Worm (Caenorhabditis elegans) whole organism, L1 larva: ENCODE results near the gene best-21.

Source experiments
- C04F5.9 ChIP-seq: sonication (generic microtip); optimal IDR thresholded peaks from 2 replicates; lab custom pipeline; 2016; ENCODE audit warnings: missing genetic modification characterization, missing compliant biosample characterization
- C16A3.4 ChIP-seq: fragments of 150-350 bp; optimal IDR thresholded peaks from 2 replicates; lab custom pipeline; 2014; ENCODE audit warnings: missing biosample characterization, missing genetic modification characterization
- ceh-63 ChIP-seq: fragments of 200-800 bp; sonication (Bioruptor generic); optimal IDR thresholded peaks from 2 replicates; lab custom pipeline; 2018; ENCODE audit warnings: mild to moderate bottlenecking, missing genetic modification characterization, missing compliant biosample characterization
- ceh-88 ChIP-seq: fragments of 200-800 bp; sonication (Bioruptor generic); IDR thresholded peaks from 2 replicates; pipeline ENCODE4 v1.3.6; 2022; ENCODE audit warnings: missing genetic modification characterization, missing compliant biosample characterization
- dsc-1 ChIP-seq: sonication (generic microtip); optimal IDR thresholded peaks from 2 replicates; lab custom pipeline; 2016; ENCODE audit warnings: mild to moderate bottlenecking, missing genetic modification characterization, missing compliant biosample characterization
- efl-1 ChIP-seq, 4 experiments: fragments of 150-350 bp; optimal IDR thresholded peaks in 3 of 4; peaks in 1 of 4; 1 replicate in 1 of 4; 2 replicates in 3 of 4; lab custom pipeline; 2014; ENCODE audit warnings: missing biosample characterization in 2 of 4, missing genetic modification characterization in 2 of 4, missing genetic modification reagents in 2 of 4
- elt-2 ChIP-seq: sonication (generic microtip); optimal IDR thresholded peaks from 2 replicates; lab custom pipeline; 2016; ENCODE audit warnings: missing genetic modification characterization, mild to moderate bottlenecking, inconsistent platforms, missing compliant biosample characterization, missing genetic modification reagents
- fkh-4 ChIP-seq: sonication (generic microtip); optimal IDR thresholded peaks from 2 replicates; lab custom pipeline; 2016; ENCODE audit warnings: missing compliant biosample characterization, missing genetic modification characterization, borderline replicate concordance
- fkh-8 ChIP-seq: sonication (generic microtip); optimal IDR thresholded peaks from 2 replicates; lab custom pipeline; 2016; ENCODE audit warnings: mild to moderate bottlenecking, missing genetic modification characterization, missing compliant biosample characterization
- fos-1 ChIP-seq: fragments of 150-350 bp; optimal IDR thresholded peaks from 2 replicates; lab custom pipeline; 2014; ENCODE audit warnings: missing biosample characterization, missing genetic modification characterization
- grh-1 ChIP-seq: fragments of 200-800 bp; sonication (Bioruptor generic); IDR thresholded peaks from 2 replicates; pipeline ENCODE4 v1.3.6; 2022; ENCODE audit warnings: missing genetic modification reagents, missing genetic modification characterization, missing compliant biosample characterization
- hlh-17 ChIP-seq: fragments of 200-800 bp; sonication (Bioruptor generic); optimal IDR thresholded peaks from 2 replicates; lab custom pipeline; 2018; ENCODE audit warnings: missing genetic modification characterization, mild to moderate bottlenecking, missing compliant biosample characterization, moderate library complexity, borderline replicate concordance
- hpl-2 ChIP-seq: fragments of 150-350 bp; optimal IDR thresholded peaks from 2 replicates; lab custom pipeline; 2014; ENCODE audit warnings: missing biosample characterization, missing genetic modification reagents, missing genetic modification characterization
- jun-1 ChIP-seq: fragments of 150-350 bp; optimal IDR thresholded peaks from 2 replicates; lab custom pipeline; 2014; ENCODE audit warnings: missing biosample characterization, missing genetic modification reagents, missing genetic modification characterization
- lin-14 ChIP-seq: fragments of 200-800 bp; sonication (Bioruptor generic); optimal IDR thresholded peaks from 2 replicates; lab custom pipeline; 2018; ENCODE audit warnings: mild to moderate bottlenecking, missing genetic modification characterization, moderate library complexity, missing compliant biosample characterization
- lin-35 ChIP-seq, 2 experiments: fragments of 150-350 bp; optimal IDR thresholded peaks; 2 replicates each; lab custom pipeline; 2014; ENCODE audit warnings: missing biosample characterization in 2 of 2, missing genetic modification characterization in 2 of 2, missing genetic modification reagents in 2 of 2
- lir-3 ChIP-seq: sonication (generic microtip); optimal IDR thresholded peaks from 2 replicates; lab custom pipeline; 2016; ENCODE audit warnings: mild to moderate bottlenecking, missing genetic modification characterization, moderate library complexity, missing compliant biosample characterization; ENCODE audit not compliant: poor library complexity
- lsy-2 ChIP-seq, 2 experiments: fragments of 150-350 bp; optimal IDR thresholded peaks; 2 replicates each; lab custom pipeline; 2014; ENCODE audit warnings: missing biosample characterization in 2 of 2, missing genetic modification characterization in 2 of 2
- mab-9 ChIP-seq: fragments of 200-800 bp; sonication (Bioruptor generic); IDR thresholded peaks from 2 replicates; pipeline ENCODE4 v1.3.6; 2022; ENCODE audit warnings: missing genetic modification reagents, missing genetic modification characterization, missing compliant biosample characterization
- mef-2 ChIP-seq: fragments of 150-350 bp; optimal IDR thresholded peaks from 2 replicates; lab custom pipeline; 2014; ENCODE audit warnings: missing biosample characterization, missing genetic modification characterization
- mep-1 ChIP-seq: fragments of 150-350 bp; optimal IDR thresholded peaks from 2 replicates; lab custom pipeline; 2014; ENCODE audit warnings: missing biosample characterization, missing genetic modification characterization
- nhr-11 ChIP-seq: fragments of 150-350 bp; optimal IDR thresholded peaks from 2 replicates; lab custom pipeline; 2014; ENCODE audit warnings: missing biosample characterization, missing genetic modification characterization
- nhr-19 ChIP-seq: fragments of 200-800 bp; sonication (Bioruptor generic); conservative IDR thresholded peaks from 2 replicates; pipeline ENCODE4 v1.3.6; 2022; ENCODE audit warnings: missing genetic modification characterization, missing compliant biosample characterization
- nhr-20 ChIP-seq: sonication (generic microtip); optimal IDR thresholded peaks from 2 replicates; lab custom pipeline; 2016; ENCODE audit warnings: mild to moderate bottlenecking, missing genetic modification characterization, missing compliant biosample characterization
- nhr-28 ChIP-seq: fragments of 150-350 bp; optimal IDR thresholded peaks from 2 replicates; lab custom pipeline; 2014; ENCODE audit warnings: missing biosample characterization, missing genetic modification characterization
- nhr-47 ChIP-seq: sonication (generic microtip); optimal IDR thresholded peaks from 2 replicates; lab custom pipeline; 2016; ENCODE audit warnings: mild to moderate bottlenecking, missing genetic modification characterization, moderate library complexity, missing compliant biosample characterization
- nhr-71 ChIP-seq: sonication (generic microtip); optimal IDR thresholded peaks from 2 replicates; lab custom pipeline; 2016; ENCODE audit warnings: mild to moderate bottlenecking, missing genetic modification characterization, moderate library complexity, missing compliant biosample characterization
- nhr-77 ChIP-seq: fragments of 150-350 bp; optimal IDR thresholded peaks from 2 replicates; lab custom pipeline; 2014; ENCODE audit warnings: missing biosample characterization, missing genetic modification characterization
- nhr-90 ChIP-seq: sonication (generic microtip); optimal IDR thresholded peaks from 2 replicates; lab custom pipeline; 2016; ENCODE audit warnings: mild to moderate bottlenecking, missing genetic modification characterization, missing compliant biosample characterization; ENCODE audit not compliant: poor library complexity
- snu-23 ChIP-seq: sonication (generic microtip); optimal IDR thresholded peaks from 2 replicates; lab custom pipeline; 2016; ENCODE audit warnings: missing genetic modification characterization, missing compliant biosample characterization
- sox-4 ChIP-seq: sonication (generic microtip); optimal IDR thresholded peaks from 2 replicates; lab custom pipeline; 2016; ENCODE audit warnings: missing genetic modification characterization, missing compliant biosample characterization
- sup-37 ChIP-seq: fragments of 200-800 bp; sonication (Bioruptor generic); optimal IDR thresholded peaks from 2 replicates; lab custom pipeline; 2018; ENCODE audit warnings: mild to moderate bottlenecking, missing genetic modification characterization, missing compliant biosample characterization
- swsn-7 ChIP-seq: sonication (generic microtip); optimal IDR thresholded peaks from 2 replicates; lab custom pipeline; 2016; ENCODE audit warnings: missing genetic modification characterization, missing compliant biosample characterization
- tbx-2 ChIP-seq: sonication (generic microtip); optimal IDR thresholded peaks from 2 replicates; lab custom pipeline; 2016; ENCODE audit warnings: missing genetic modification characterization, missing compliant biosample characterization
- tlp-1 ChIP-seq: fragments of 150-350 bp; optimal IDR thresholded peaks from 2 replicates; lab custom pipeline; 2014; ENCODE audit warnings: missing biosample characterization, missing genetic modification characterization
- zag-1 ChIP-seq: fragments of 150-350 bp; optimal IDR thresholded peaks from 2 replicates; lab custom pipeline; 2014; ENCODE audit warnings: missing biosample characterization, missing genetic modification characterization
- ztf-4 ChIP-seq: fragments of 150-350 bp; optimal IDR thresholded peaks from 2 replicates; lab custom pipeline; 2014; ENCODE audit warnings: missing biosample characterization, missing genetic modification characterization

Gene best-21

ce11 chrIV:15275363-15275854 lies 26.8 kb upstream of the best-21 start, which contains the start of gene ccg-1:
ccg-1 (minus strand) TSS chrIV:15275804.
- TF ChIP-seq lir-3 (tag; lab: Kevin White, UChicago) (no peak), C04F5.9 (tag; lab: Kevin White, UChicago) (no peak), mab-9 (GFP tag; lab: Robert Waterston, UW) (no peak), nhr-11 (tag; lab: Kevin White, UChicago) (no peak), dsc-1 (tag; lab: Kevin White, UChicago) (peak; percentile 11), nhr-28 (no peak), nhr-71 (peak; percentile 26), lsy-2 (tag; optimal IDR thresholded peaks at IDR 0.05; lab: Kevin White, UChicago) (no peak), nhr-19 (no peak), zag-1 (tag; lab: Kevin White, UChicago) (no peak), ztf-4 (tag; lab: Kevin White, UChicago) (no peak)

ce11 chrIV:15280219-15280618 lies 22.0 kb upstream of the best-21 start:
- TF ChIP-seq dsc-1 (tag; lab: Kevin White, UChicago) (peak; percentile 93), fkh-4 (tag; lab: Kevin White, UChicago) (peak; percentile 67), fkh-8 (tag; lab: Kevin White, UChicago) (no peak)

ce11 chrIV:15283617-15284016 lies 18.6 kb upstream of the best-21 start:
- TF ChIP-seq jun-1 (tag; lab: Kevin White, UChicago) (no peak), nhr-90 (tag; lab: Kevin White, UChicago) (no peak), nhr-19 (no peak), mep-1 (tag; lab: Kevin White, UChicago) (no peak), zag-1 (tag; lab: Kevin White, UChicago) (no peak)

- peak; percentile 30 for TF ChIP-seq nhr-90 (tag; lab: Kevin White, UChicago)
- no peak for TF ChIP-seq mef-2 (tag; lab: Kevin White, UChicago)
- peak; percentile 6 for TF ChIP-seq nhr-20
- no peak for TF ChIP-seq efl-1 (optimal IDR thresholded peaks at IDR 0.05; lab: Kevin White, UChicago)
- TF ChIP-seq efl-1 (GFP tag; optimal IDR thresholded peaks at IDR 0.05 in 1 of 2; lab: Kevin White, UChicago), result peak in 1 of 2 experiments; percentile 91
Observed at ce11 chrIV:15289508-15289907, 12.7 kb upstream of the best-21 start.

- TF ChIP-seq hpl-2 (no peak), hlh-17 (GFP tag; lab: Kevin White, UChicago) (no peak), lin-14 (GFP tag; lab: Kevin White, UChicago) (no peak), fos-1 (no peak), lin-35 (GFP tag; optimal IDR thresholded peaks at IDR 0.05; lab: Kevin White, UChicago) (no peak), jun-1 (tag; lab: Kevin White, UChicago) (no peak)
Observed at ce11 chrIV:15291162-15291561, 11.1 kb upstream of the best-21 start, which contains the start of gene pqn-90. pqn-90 (minus strand) TSS chrIV:15291262.

ce11 chrIV:15291607-15292006 lies 10.6 kb upstream of the best-21 start, which contains the start of gene pqn-91:
pqn-91 (plus strand) TSS chrIV:15291907.
- TF ChIP-seq efl-1 (optimal IDR thresholded peaks at IDR 0.05; lab: Kevin White, UChicago) (no peak), efl-1 (GFP tag; optimal IDR thresholded peaks at IDR 0.05 in 1 of 2; lab: Kevin White, UChicago) (peak in 1 of 2 experiments; percentile 83), elt-2 (tag; lab: Kevin White, UChicago) (no peak)

- TF ChIP-seq zag-1 (tag; lab: Kevin White, UChicago) (no peak), ceh-63 (GFP tag; lab: Kevin White, UChicago) (no peak), tbx-2 (tag; lab: Kevin White, UChicago) (no peak), nhr-77 (tag; lab: Kevin White, UChicago) (no peak), grh-1 (GFP tag; lab: Robert Waterston, UW) (no peak), jun-1 (tag; lab: Kevin White, UChicago) (no peak), snu-23 (no peak), ceh-88 (GFP tag; lab: Robert Waterston, UW) (no peak), tlp-1 (tag; lab: Kevin White, UChicago) (no peak), C04F5.9 (tag; lab: Kevin White, UChicago) (no peak), nhr-11 (tag; lab: Kevin White, UChicago) (no peak), sup-37 (no peak), nhr-47 (tag; lab: Kevin White, UChicago) (no peak), nhr-71 (no peak), lsy-2 (tag; optimal IDR thresholded peaks at IDR 0.05; lab: Kevin White, UChicago) (no peak), swsn-7 (tag; lab: Kevin White, UChicago) (no peak), C16A3.4 (no peak), sox-4 (tag; lab: Kevin White, UChicago) (no peak)
Observed at ce11 chrIV:15294040-15294439, 8.2 kb upstream of the best-21 start, which contains the start of gene Y73F8A.10. Y73F8A.10 (plus strand) TSS chrIV:15294340.
